Worm (Caenorhabditis elegans): ENCODE measurements around the gene F29A7.8.

The F29A7.8 gene

ce11 chrII:2735192-2735591 is 22.7 kb downstream of the F29A7.8 start, which contains the start of gene wdr-31:
Gene wdr-31, minus strand, starts transcription at chrII:2735292.
- TF ChIP-seq C38D4.7 (GFP tag; optimal IDR thresholded peaks at IDR 0.05) (no peak), pha-2 (tag; optimal IDR thresholded peaks at IDR 0.05) (no peak), che-1 (tag; optimal IDR thresholded peaks at IDR 0.05) (no peak)

- TF ChIP-seq nfya-1 (tag; optimal IDR thresholded peaks at IDR 0.05), result peak; percentile 49
- no peak for TF ChIP-seq K09A11.1 (tag; optimal IDR thresholded peaks at IDR 0.05; ENCODE audit: insufficient read depth)
Observed at ce11 chrII:2734735-2735134, 23.1 kb downstream of the F29A7.8 start.

ce11 chrII:2734266-2734665 is 23.6 kb downstream of the F29A7.8 start:
- peak; percentile 82 for TF ChIP-seq dve-1 (tag; optimal IDR thresholded peaks at IDR 0.05)
- TF ChIP-seq ceh-19 (GFP tag; optimal IDR thresholded peaks at IDR 0.05), result no peak
- TF ChIP-seq ref-2 (tag; optimal IDR thresholded peaks at IDR 0.05), result no peak
- no peak for TF ChIP-seq sox-2 (GFP tag; IDR thresholded peaks at IDR 0.05)

- TF ChIP-seq ceh-2 (tag; optimal IDR thresholded peaks at IDR 0.05) (no peak), ets-4 (tag; optimal IDR thresholded peaks at IDR 0.05) (no peak), pax-1 (tag; optimal IDR thresholded peaks at IDR 0.05) (no peak), unc-3 (GFP tag; conservative IDR thresholded peaks at IDR 0.05) (no peak), unc-3 (tag; optimal IDR thresholded peaks at IDR 0.05) (no peak), ceh-9 (tag; optimal IDR thresholded peaks at IDR 0.05) (no peak), C38D4.7 (GFP tag; optimal IDR thresholded peaks at IDR 0.05) (no peak), pat-9 (tag; optimal IDR thresholded peaks at IDR 0.05) (no peak), pqm-1 (tag; optimal IDR thresholded peaks at IDR 0.05) (no peak), unc-42 (tag; optimal IDR thresholded peaks at IDR 0.05) (peak; percentile 34)
Observed at ce11 chrII:2730647-2731046, 27.2 kb downstream of the F29A7.8 start.

ce11 chrII:2726774-2727173 is 31.1 kb downstream of the F29A7.8 start:
- TF ChIP-seq pat-9 (tag; optimal IDR thresholded peaks at IDR 0.05), result no peak
- TF ChIP-seq sdc-2 (tag; optimal IDR thresholded peaks at IDR 0.05), result no peak
- no peak for TF ChIP-seq pha-4 (tag; optimal IDR thresholded peaks at IDR 0.05)
- peak; percentile 52 for TF ChIP-seq unc-55 (GFP tag; optimal IDR thresholded peaks at IDR 0.05)
- no peak for TF ChIP-seq K09A11.1 (tag; optimal IDR thresholded peaks at IDR 0.05; ENCODE audit: insufficient read depth)

- TF ChIP-seq Y22D7AL.16 (tag; optimal IDR thresholded peaks at IDR 0.05) (no peak), pqm-1 (tag; optimal IDR thresholded peaks at IDR 0.05) (no peak), che-1 (tag; optimal IDR thresholded peaks at IDR 0.05) (no peak), hlh-6 (tag; optimal IDR thresholded peaks at IDR 0.05) (no peak), F13H6.1 (tag; optimal IDR thresholded peaks at IDR 0.05) (no peak), K09A11.1 (tag; optimal IDR thresholded peaks at IDR 0.05; ENCODE audit: insufficient read depth) (no peak), odd-2 (tag; optimal IDR thresholded peaks at IDR 0.05) (no peak), ceh-24 (tag; optimal IDR thresholded peaks at IDR 0.05) (no peak), elt-4 (tag; optimal IDR thresholded peaks at IDR 0.05) (no peak), ahr-1 (tag; optimal IDR thresholded peaks at IDR 0.05) (no peak)
Observed at ce11 chrII:2725561-2725960, 32.3 kb downstream of the F29A7.8 start, which contains the start of the genes T05A8.11 and nep-2. Gene T05A8.11, minus strand, starts transcription at chrII:2725661. Gene nep-2, minus strand, starts transcription at chrII:2725752.

- TF ChIP-seq ceh-31 (tag; optimal IDR thresholded peaks at IDR 0.05) (no peak), odd-2 (tag; optimal IDR thresholded peaks at IDR 0.05) (no peak), ceh-6 (GFP tag; optimal IDR thresholded peaks at IDR 0.05) (no peak), nfya-1 (tag; optimal IDR thresholded peaks at IDR 0.05) (no peak), C38D4.7 (GFP tag; optimal IDR thresholded peaks at IDR 0.05) (no peak), Y22D7AL.16 (tag; optimal IDR thresholded peaks at IDR 0.05) (no peak)
Observed at ce11 chrII:2721992-2722391, 35.9 kb downstream of the F29A7.8 start.
